Worm (Caenorhabditis elegans) whole organism, L4 larva: ENCODE measurements around the gene F28B4.3.

Experiments
- F26F4.8 ChIP-seq: fragments of 200-800 bp; sonication (Bioruptor generic); conservative IDR thresholded peaks from 2 replicates; pipeline ENCODE4 v1.3.6; 2022; ENCODE audit warnings: missing genetic modification characterization, missing compliant biosample characterization
- F44E2.7 ChIP-seq: fragments of 200-800 bp; sonication (Bioruptor generic); IDR thresholded peaks from 2 replicates; pipeline ENCODE4 v2.1.2; 2022; ENCODE audit warnings: missing genetic modification characterization, missing compliant biosample characterization
- T26A8.4 ChIP-seq: fragments of 200-800 bp; sonication (Bioruptor generic); IDR thresholded peaks from 2 replicates; pipeline ENCODE4 v1.3.6; 2022; ENCODE audit warnings: missing genetic modification characterization, missing compliant biosample characterization
- Y105C5A.15 ChIP-seq: fragments of 200-800 bp; sonication (Bioruptor generic); IDR thresholded peaks from 2 replicates; pipeline ENCODE4 v1.3.6; 2022; ENCODE audit warnings: missing genetic modification characterization, missing compliant biosample characterization
- ZK337.2 ChIP-seq: fragments of 200-800 bp; sonication (Bioruptor generic); IDR thresholded peaks from 2 replicates; pipeline ENCODE4 v1.3.6; 2022; ENCODE audit warnings: missing genetic modification reagents, missing genetic modification characterization, missing compliant biosample characterization
- aha-1 ChIP-seq: fragments of 150-350 bp; peaks from one replicate; lab custom pipeline; 2014; ENCODE audit warnings: missing biosample characterization, missing genetic modification characterization
- ama-1 ChIP-seq: fragments of 150-350 bp; optimal IDR thresholded peaks from 2 replicates; lab custom pipeline; 2014; ENCODE audit warnings: inconsistent platforms, mixed read lengths
- attf-4 ChIP-seq: sonication (generic microtip); optimal IDR thresholded peaks from 3 replicates; lab custom pipeline; 2017; ENCODE audit warnings: missing biosample characterization, missing genetic modification characterization
- daf-16 ChIP-seq, 3 experiments: sonication (generic microtip); optimal IDR thresholded peaks; 2 replicates each; lab custom pipeline; 2016 to 2017; ENCODE audit warnings: missing genetic modification characterization in 3 of 3, missing genetic modification reagents in 3 of 3, mild to moderate bottlenecking in 2 of 3, missing compliant biosample characterization in 2 of 3, missing biosample characterization in 1 of 3, moderate library complexity in 1 of 3
- dmd-8 ChIP-seq: fragments of 200-800 bp; sonication (Bioruptor generic); IDR thresholded peaks from 2 replicates; pipeline ENCODE4 v1.3.6; 2022; ENCODE audit warnings: missing genetic modification characterization, missing compliant biosample characterization
- dmd-9 ChIP-seq: fragments of 200-800 bp; sonication (Bioruptor generic); IDR thresholded peaks from 2 replicates; pipeline ENCODE4 v1.3.6; 2022; ENCODE audit warnings: missing genetic modification reagents, missing genetic modification characterization, missing compliant biosample characterization
- egl-43 ChIP-seq: fragments of 200-800 bp; sonication (Bioruptor generic); IDR thresholded peaks from 2 replicates; pipeline ENCODE4 v1.3.6; 2022; ENCODE audit warnings: missing genetic modification reagents, missing genetic modification characterization, missing compliant biosample characterization
- gei-8 ChIP-seq: fragments of 200-800 bp; sonication (Bioruptor generic); optimal IDR thresholded peaks from 2 replicates; lab custom pipeline; 2018; ENCODE audit warnings: mild to moderate bottlenecking, missing genetic modification characterization, missing compliant biosample characterization
- hif-1 ChIP-seq, 2 experiments: sonication (generic microtip); optimal IDR thresholded peaks; 2 replicates each; lab custom pipeline; 2016 to 2017; ENCODE audit warnings: missing compliant biosample characterization in 2 of 2, missing genetic modification characterization in 2 of 2, missing genetic modification reagents in 2 of 2, missing genotype in 2 of 2, mild to moderate bottlenecking in 1 of 2
- hlh-11 ChIP-seq: fragments of 200-800 bp; sonication (Bioruptor generic); optimal IDR thresholded peaks from 2 replicates; lab custom pipeline; 2018; ENCODE audit warnings: mild to moderate bottlenecking, missing genetic modification characterization, missing compliant biosample characterization
- hlh-30 ChIP-seq: sonication (generic microtip); optimal IDR thresholded peaks from 2 replicates; lab custom pipeline; 2017; ENCODE audit warnings: antibody characterized with exemption, mild to moderate bottlenecking, missing genetic modification characterization, missing compliant biosample characterization; ENCODE audit not compliant: insufficient read depth
- lin-13 ChIP-seq: fragments of 150-350 bp; optimal IDR thresholded peaks from 2 replicates; lab custom pipeline; 2014; ENCODE audit warnings: missing biosample characterization, missing genetic modification reagents, missing genetic modification characterization
- lin-38 ChIP-seq: fragments of 200-800 bp; sonication (Bioruptor generic); IDR thresholded peaks from 2 replicates; pipeline ENCODE4 v1.3.6; 2022; ENCODE audit warnings: missing genetic modification reagents, missing genetic modification characterization, missing compliant biosample characterization
- mdt-29 ChIP-seq: fragments of 200-800 bp; sonication (Bioruptor generic); IDR thresholded peaks from 2 replicates; pipeline ENCODE4 v1.3.6; 2022; ENCODE audit warnings: missing genetic modification reagents, missing genetic modification characterization, missing compliant biosample characterization
- mxl-2 ChIP-seq: fragments of 200-800 bp; sonication (Bioruptor generic); conservative IDR thresholded peaks from 2 replicates; pipeline ENCODE4 v1.3.6; 2022; ENCODE audit warnings: missing genetic modification reagents, missing genetic modification characterization, missing compliant biosample characterization
- nhr-11 ChIP-seq: fragments of 150-350 bp; optimal IDR thresholded peaks from 2 replicates; lab custom pipeline; 2014; ENCODE audit warnings: missing biosample characterization, missing genetic modification characterization
- nhr-237 ChIP-seq: sonication (generic microtip); optimal IDR thresholded peaks from 2 replicates; lab custom pipeline; 2017; ENCODE audit warnings: missing biosample characterization, missing genetic modification characterization
- nhr-25 ChIP-seq: sonication (generic microtip); optimal IDR thresholded peaks from 2 replicates; lab custom pipeline; 2017; ENCODE audit warnings: missing genetic modification characterization, mild to moderate bottlenecking, missing compliant biosample characterization, antibody characterized with exemption, moderate library complexity, borderline replicate concordance; ENCODE audit not compliant: insufficient read depth
- nhr-28 ChIP-seq: fragments of 150-350 bp; optimal IDR thresholded peaks from 2 replicates; lab custom pipeline; 2014; ENCODE audit warnings: missing biosample characterization, missing genetic modification characterization
- nhr-41 ChIP-seq: fragments of 200-800 bp; sonication (Bioruptor generic); IDR thresholded peaks from 2 replicates; pipeline ENCODE4 v1.3.6; 2022; ENCODE audit warnings: missing genetic modification reagents, missing genetic modification characterization, missing compliant biosample characterization
- nhr-6 ChIP-seq: fragments of 150-350 bp; optimal IDR thresholded peaks from 2 replicates; lab custom pipeline; 2014; ENCODE audit warnings: missing biosample characterization, missing genetic modification characterization
- pha-4 ChIP-seq, 2 experiments: fragments of 150-350 bp in 1 of 2; fragments of 200-800 bp in 1 of 2; sonication (Bioruptor generic) in 1 of 2; IDR thresholded peaks in 1 of 2; optimal IDR thresholded peaks in 1 of 2; 2 replicates each; pipeline versions ENCODE4 v1.3.6 to Lab custom; 2014 to 2022; ENCODE audit warnings: missing genetic modification characterization in 2 of 2, missing genetic modification reagents in 2 of 2, missing biosample characterization in 1 of 2, missing compliant biosample characterization in 1 of 2
- pqm-1 ChIP-seq: sonication (generic microtip); optimal IDR thresholded peaks from 2 replicates; lab custom pipeline; 2017; ENCODE audit warnings: missing biosample characterization, missing genetic modification characterization
- sdz-12 ChIP-seq: fragments of 200-800 bp; sonication (Bioruptor generic); optimal IDR thresholded peaks from 2 replicates; lab custom pipeline; 2018; ENCODE audit warnings: mild to moderate bottlenecking, missing genetic modification characterization, missing compliant biosample characterization
- set-16 ChIP-seq: fragments of 200-800 bp; sonication (Bioruptor generic); IDR thresholded peaks from 2 replicates; pipeline ENCODE4 v1.3.6; 2022; ENCODE audit warnings: missing genetic modification reagents, missing genetic modification characterization, missing compliant biosample characterization
- skn-1 ChIP-seq: fragments of 150-350 bp; optimal IDR thresholded peaks from 2 replicates; lab custom pipeline; 2014; ENCODE audit warnings: missing biosample characterization, missing genetic modification characterization
- snpc-4 ChIP-seq: fragments of 150-350 bp; optimal IDR thresholded peaks from 2 replicates; lab custom pipeline; 2014; ENCODE audit warnings: missing biosample characterization, missing genetic modification characterization
- spr-1 ChIP-seq: sonication (generic microtip); optimal IDR thresholded peaks from 2 replicates; lab custom pipeline; 2016; ENCODE audit warnings: mild to moderate bottlenecking, missing genetic modification characterization, missing compliant biosample characterization
- unc-62 ChIP-seq, 3 experiments: fragments of 150-350 bp in 1 of 3; sonication (generic microtip); optimal IDR thresholded peaks in 2 of 3; peaks in 1 of 3; 1 replicate in 1 of 3; 2 replicates in 2 of 3; lab custom pipeline; 2014 to 2017; ENCODE audit warnings: missing biosample characterization in 3 of 3, missing genetic modification characterization in 3 of 3, missing genetic modification reagents in 3 of 3, missing genotype in 1 of 3
- zfp-3 ChIP-seq: fragments of 200-800 bp; sonication (Bioruptor generic); conservative IDR thresholded peaks from 2 replicates; pipeline ENCODE4 v1.3.6; 2022; ENCODE audit warnings: missing genetic modification reagents, missing genetic modification characterization, missing compliant biosample characterization

Gene F28B4.3

DNA sequence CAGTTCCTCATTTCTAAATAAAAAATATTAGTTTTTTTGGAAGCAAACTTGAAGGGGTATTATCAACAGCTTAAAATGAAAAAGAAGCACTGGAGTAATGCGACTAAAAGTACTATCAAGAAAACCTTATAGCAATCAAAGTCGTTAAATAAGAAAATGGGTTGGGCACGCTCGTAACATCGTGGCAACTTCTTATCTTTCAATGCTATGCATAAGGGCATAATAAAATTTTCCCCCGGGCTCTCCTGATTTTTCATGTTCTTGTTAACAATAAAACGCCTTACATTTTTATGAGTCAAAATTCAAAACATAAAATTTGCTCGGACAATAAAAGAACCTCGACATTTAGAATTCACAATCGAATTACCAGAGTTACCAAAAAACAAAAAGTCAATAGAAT, 8.4 kb upstream of the F28B4.3 start, which contains the start of gene irg-7 (continued):
- TF ChIP-seq spr-1 (tag; lab: Kevin White, UChicago) (no peak), T26A8.4 (no peak), daf-16 (GFP tag; optimal IDR thresholded peaks at IDR 0.05; lab: Kevin White, UChicago) (no peak), daf-16 (tag; optimal IDR thresholded peaks at IDR 0.05; lab: Kevin White, UChicago) (peak; percentile 67), F26F4.8 (GFP tag; lab: Robert Waterston, UW) (no peak), nhr-25 (tag; lab: Kevin White, UChicago) (no peak), pha-4 (GFP tag; IDR thresholded peaks at IDR 0.05; lab: Robert Waterston, UW) (no peak), pha-4 (tag; optimal IDR thresholded peaks at IDR 0.05; lab: Kevin White, UChicago) (no peak), egl-43 (GFP tag; lab: Robert Waterston, UW) (no peak), F44E2.7 (GFP tag; lab: Robert Waterston, UW) (no peak), ama-1 (lab: Kevin White, UChicago) (no peak), zfp-3 (no peak), nhr-28 (tag; lab: Kevin White, UChicago) (peak; percentile 65), aha-1 (no peak), dmd-8 (no peak), hlh-11 (tag; lab: Kevin White, UChicago) (peak; percentile 11), unc-62 (GFP tag; optimal IDR thresholded peaks at IDR 0.05 in 1 of 2; lab: Kevin White, UChicago) (no peak), unc-62 (tag; optimal IDR thresholded peaks at IDR 0.05; lab: Kevin White, UChicago) (no peak), attf-4 (no peak), mdt-29 (GFP tag; lab: Robert Waterston, UW) (no peak), lin-38 (GFP tag; lab: Robert Waterston, UW) (no peak), mxl-2 (GFP tag; lab: Robert Waterston, UW) (no peak), Y105C5A.15 (no peak), pqm-1 (tag; lab: Kevin White, UChicago) (peak; percentile 38), hif-1 (tag; optimal IDR thresholded peaks at IDR 0.05; lab: Kevin White, UChicago) (no peak), nhr-237 (tag; lab: Kevin White, UChicago) (no peak), nhr-6 (tag; lab: Kevin White, UChicago) (no peak), snpc-4 (tag; lab: Kevin White, UChicago) (no peak), sdz-12 (GFP tag; lab: Kevin White, UChicago) (no peak), lin-13 (no peak), nhr-11 (tag; lab: Kevin White, UChicago) (no peak), nhr-41 (no peak), dmd-9 (no peak), hlh-30 (tag; lab: Kevin White, UChicago) (no peak), set-16 (GFP tag; lab: Robert Waterston, UW) (no peak)

DNA sequence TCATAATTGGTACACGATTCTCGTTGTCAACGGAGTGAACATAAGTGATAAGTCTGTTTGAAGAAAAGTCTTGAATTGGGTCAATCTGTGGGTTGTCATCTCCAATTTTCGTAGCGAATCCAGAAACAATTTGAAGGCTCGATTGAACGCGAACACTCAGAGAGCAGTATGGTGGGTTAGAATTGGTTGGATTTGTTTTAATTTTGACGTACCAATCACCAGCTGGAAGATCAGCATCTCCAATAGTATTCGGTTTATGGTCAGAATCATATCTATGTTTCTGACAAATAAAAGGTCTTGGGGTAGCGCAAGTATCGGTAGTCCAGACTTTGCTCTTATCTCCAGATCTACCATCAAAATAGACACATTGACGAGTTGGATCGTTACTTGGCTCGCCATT, 4.6 kb downstream of the F28B4.3 start:
- TF ChIP-seq unc-62 (GFP tag; optimal IDR thresholded peaks at IDR 0.05 in 1 of 2; lab: Kevin White, UChicago) (peak in 1 of 2 experiments; percentile 96), unc-62 (tag; optimal IDR thresholded peaks at IDR 0.05; lab: Kevin White, UChicago) (no peak), set-16 (GFP tag; lab: Robert Waterston, UW) (no peak)

DNA sequence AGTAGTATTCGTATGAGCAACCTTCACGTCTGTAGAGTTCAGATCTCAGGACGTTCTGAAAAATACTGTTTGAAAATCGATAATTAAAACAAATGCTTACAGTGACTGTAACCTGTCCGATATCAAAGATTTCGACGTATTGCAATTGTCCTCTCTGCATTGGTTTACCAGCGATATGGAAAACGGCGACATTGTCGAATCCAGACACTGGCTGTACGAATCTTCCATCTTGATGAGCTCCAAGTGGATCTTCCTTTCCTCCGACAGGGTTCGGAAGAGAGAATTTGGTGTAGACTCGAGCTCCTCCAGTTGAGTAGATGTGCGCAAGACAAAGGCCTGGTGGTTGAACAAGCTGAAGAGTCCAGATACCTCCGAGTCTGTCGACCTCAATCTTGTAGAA, 6.5 kb downstream of the F28B4.3 start:
- TF ChIP-seq ZK337.2 (GFP tag; lab: Robert Waterston, UW): no peak
- no peak for TF ChIP-seq egl-43 (GFP tag; lab: Robert Waterston, UW)
- TF ChIP-seq unc-62 (GFP tag; optimal IDR thresholded peaks at IDR 0.05 in 1 of 2; lab: Kevin White, UChicago): peak in 1 of 2 experiments; percentile 87
- no peak for TF ChIP-seq unc-62 (tag; optimal IDR thresholded peaks at IDR 0.05; lab: Kevin White, UChicago)
- no peak for TF ChIP-seq gei-8
- TF ChIP-seq skn-1 (tag; lab: Kevin White, UChicago): no peak
- no peak for TF ChIP-seq lin-13
- TF ChIP-seq, all 104 proteins: peak for 1
